Worm (Caenorhabditis elegans) whole organism, mixed stage, embryonic: Measurements from ENCODE around the gene npr-5.

Experiments used
- ceh-39 ChIP-seq: fragments of 150-350 bp; optimal IDR thresholded peaks from 2 replicates; lab custom pipeline; 2014; ENCODE audit warnings: missing biosample characterization, missing genetic modification characterization
- elt-3 ChIP-seq: fragments of 150-350 bp; optimal IDR thresholded peaks from 2 replicates; lab custom pipeline; 2014; ENCODE audit warnings: missing biosample characterization, missing genetic modification characterization
- lin-13 ChIP-seq: fragments of 150-350 bp; optimal IDR thresholded peaks from 2 replicates; lab custom pipeline; 2014; ENCODE audit warnings: missing biosample characterization, missing genetic modification characterization
- nhr-12 ChIP-seq: fragments of 150-350 bp; optimal IDR thresholded peaks from 2 replicates; lab custom pipeline; 2014; ENCODE audit warnings: missing biosample characterization, missing genetic modification characterization
- nhr-237 ChIP-seq: fragments of 150-350 bp; optimal IDR thresholded peaks from 2 replicates; lab custom pipeline; 2014; ENCODE audit warnings: missing biosample characterization, missing genetic modification characterization
- pha-4 ChIP-seq: fragments of 150-350 bp; optimal IDR thresholded peaks from 2 replicates; lab custom pipeline; 2018; ENCODE audit warnings: missing biosample characterization, missing genetic modification reagents, missing genetic modification characterization
- snpc-4 ChIP-seq: fragments of 150-350 bp; optimal IDR thresholded peaks from 2 replicates; lab custom pipeline; 2014; ENCODE audit warnings: missing biosample characterization, missing genetic modification characterization
- unc-39 ChIP-seq: fragments of 150-350 bp; optimal IDR thresholded peaks from 2 replicates; lab custom pipeline; 2014; ENCODE audit warnings: missing biosample characterization, missing genetic modification characterization
- unc-62 ChIP-seq: fragments of 150-350 bp; optimal IDR thresholded peaks from 2 replicates; lab custom pipeline; 2014; ENCODE audit warnings: missing biosample characterization, missing genetic modification reagents, missing genetic modification characterization

DNA sequence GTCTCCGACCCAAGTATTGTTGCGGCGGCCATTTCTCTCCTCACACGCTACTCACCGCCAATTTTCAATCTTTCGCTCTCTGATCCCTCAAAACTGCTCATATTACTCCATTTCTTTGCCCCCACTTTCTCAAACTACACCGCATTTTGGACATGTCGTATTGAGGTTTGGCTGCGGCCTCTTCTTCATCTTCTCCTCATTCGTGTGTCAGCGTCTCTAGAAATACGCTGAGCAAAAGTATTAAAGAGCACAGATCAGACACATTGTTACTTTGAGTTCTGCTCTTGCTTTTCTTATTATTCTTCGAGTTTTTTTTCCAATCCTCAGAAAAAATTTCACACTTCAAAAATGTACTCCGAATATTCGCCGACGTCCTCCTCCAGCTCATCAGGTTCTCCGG is 38.5 kb upstream of the npr-5 start:
- TF ChIP-seq ceh-39 (tag; lab: Kevin White, UChicago) (no peak), pha-4 (tag; lab: Kevin White, UChicago) (no peak), unc-62 (GFP tag; lab: Kevin White, UChicago) (no peak), unc-39 (tag; lab: Kevin White, UChicago) (no peak), snpc-4 (tag; lab: Kevin White, UChicago) (no peak), nhr-12 (tag; lab: Kevin White, UChicago) (no peak), lin-13 (tag; lab: Kevin White, UChicago) (no peak), nhr-237 (no peak), elt-3 (no peak)
